Fruit fly (Drosophila melanogaster): ENCODE data around the gene CG6908.

CG6908 gene

dm6 chr3R:11694311-11695305 lies 4.8 kb upstream of the CG6908 start, which contains the start of gene Fer3 (continued):
- TF ChIP-seq CG43689 (GFP tag; IDR thresholded peaks at IDR 0.05) (no peak), Deaf1 (tag; optimal IDR thresholded peaks at IDR 0.05) (no peak), Taf1 (GFP tag; IDR thresholded peaks at IDR 0.05) (no peak), NfI (GFP tag; optimal IDR thresholded peaks at IDR 0.05) (no peak), Nf-YC (tag; optimal IDR thresholded peaks at IDR 0.05) (peak; percentile 93), hb (GFP tag; IDR thresholded peaks at IDR 0.05; ENCODE audit: partially characterized antibody) (no peak), CG3726 (GFP tag; IDR thresholded peaks at IDR 0.05) (no peak), CG14965 (GFP tag; optimal IDR thresholded peaks at IDR 0.05; ENCODE audit: borderline replicate concordance) (no peak), Ada2b (GFP tag; IDR thresholded peaks at IDR 0.05) (no peak), Sry-β (GFP tag; optimal IDR thresholded peaks at IDR 0.05) (no peak), HmgD (GFP tag; optimal IDR thresholded peaks at IDR 0.05) (no peak), nerfin-1 (tag; optimal IDR thresholded peaks at IDR 0.05) (peak; percentile 40), Pdp1 (GFP tag; optimal IDR thresholded peaks at IDR 0.05) (no peak), D (optimal IDR thresholded peaks at IDR 0.05) (peak; percentile 1), D (GFP tag; optimal IDR thresholded peaks at IDR 0.05) (no peak), lmd (GFP tag; IDR thresholded peaks at IDR 0.05) (no peak), CG13894 (tag; optimal IDR thresholded peaks at IDR 0.05) (no peak), Hr51 (GFP tag; optimal IDR thresholded peaks at IDR 0.05) (peak in 1 of 2 experiments; percentile 30), CG2129 (GFP tag; IDR thresholded peaks at IDR 0.05; ENCODE audit: partially characterized antibody) (no peak), nerfin-2 (GFP tag; IDR thresholded peaks at IDR 0.05; ENCODE audit: partially characterized antibody) (no peak), Meics (GFP tag; optimal IDR thresholded peaks at IDR 0.05) (peak; percentile 0), nom (GFP tag; optimal IDR thresholded peaks at IDR 0.05) (no peak), CG10267 (tag; optimal IDR thresholded peaks at IDR 0.05) (no peak), Sox100B (GFP tag; optimal IDR thresholded peaks at IDR 0.05) (no peak), B-H1 (GFP tag; IDR thresholded peaks at IDR 0.05) (no peak), ttk (GFP tag; IDR thresholded peaks at IDR 0.05) (no peak), jigr1 (GFP tag; IDR thresholded peaks at IDR 0.05) (no peak), insv (GFP tag; optimal IDR thresholded peaks at IDR 0.05) (peak; percentile 71 to 96), Hr39 (optimal IDR thresholded peaks at IDR 0.05) (no peak), CG14860 (GFP tag; IDR thresholded peaks at IDR 0.05; ENCODE audit: partially characterized antibody) (no peak), CG12391 (tag; optimal IDR thresholded peaks at IDR 0.05) (peak; percentile 39), Dbx (GFP tag; IDR thresholded peaks at IDR 0.05) (no peak), CG13123 (GFP tag; optimal IDR thresholded peaks at IDR 0.05) (no peak), ewg (GFP tag; optimal IDR thresholded peaks at IDR 0.05) (peak; percentile 40), klu (GFP tag; IDR thresholded peaks at IDR 0.05) (no peak), lab (GFP tag; optimal IDR thresholded peaks at IDR 0.05) (peak; percentile 9), vvl (GFP tag; IDR thresholded peaks at IDR 0.05) (no peak), CG4707 (GFP tag; optimal IDR thresholded peaks at IDR 0.05) (no peak), CG30403 (GFP tag; optimal IDR thresholded peaks at IDR 0.05) (no peak), TFAM (GFP tag; optimal IDR thresholded peaks at IDR 0.05) (no peak), CG2116 (GFP tag; optimal IDR thresholded peaks at IDR 0.05) (no peak), Dip2 (GFP tag; IDR thresholded peaks at IDR 0.05) (no peak), pnt (GFP tag; optimal IDR thresholded peaks at IDR 0.05) (no peak), CG31224 (GFP tag; IDR thresholded peaks at IDR 0.05) (no peak), B-H2 (GFP tag; optimal IDR thresholded peaks at IDR 0.05) (no peak), Hmr (GFP tag; optimal IDR thresholded peaks at IDR 0.05) (peak; percentile 28), CG31441 (GFP tag; IDR thresholded peaks at IDR 0.05) (no peak), CG11560 (tag; IDR thresholded peaks at IDR 0.05) (no peak), slou (GFP tag; optimal IDR thresholded peaks at IDR 0.05) (no peak)
